Worm (Caenorhabditis elegans) whole organism, mixed stage, embryonic: ENCODE results near the gene him-17.

ENCODE experiments used
- lsy-2 ChIP-seq: fragments of 150-350 bp; optimal IDR thresholded peaks from 2 replicates; lab custom pipeline; 2014; ENCODE audit warnings: missing biosample characterization, missing genetic modification characterization
- nhr-28 ChIP-seq: fragments of 150-350 bp; optimal IDR thresholded peaks from 2 replicates; lab custom pipeline; 2014; ENCODE audit warnings: missing biosample characterization, missing genetic modification characterization
- pha-4 ChIP-seq: fragments of 150-350 bp; optimal IDR thresholded peaks from 2 replicates; lab custom pipeline; 2018; ENCODE audit warnings: missing biosample characterization, missing genetic modification reagents, missing genetic modification characterization
- tbx-8 ChIP-seq: fragments of 200-800 bp; sonication (Bioruptor generic); optimal IDR thresholded peaks from 2 replicates; lab custom pipeline; 2018; ENCODE audit warnings: mild to moderate bottlenecking, missing genetic modification characterization, moderate library complexity, missing compliant biosample characterization
- ztf-11 ChIP-seq: fragments of 150-350 bp; optimal IDR thresholded peaks from 2 replicates; lab custom pipeline; 2014; ENCODE audit warnings: missing biosample characterization, missing genetic modification characterization

DNA sequence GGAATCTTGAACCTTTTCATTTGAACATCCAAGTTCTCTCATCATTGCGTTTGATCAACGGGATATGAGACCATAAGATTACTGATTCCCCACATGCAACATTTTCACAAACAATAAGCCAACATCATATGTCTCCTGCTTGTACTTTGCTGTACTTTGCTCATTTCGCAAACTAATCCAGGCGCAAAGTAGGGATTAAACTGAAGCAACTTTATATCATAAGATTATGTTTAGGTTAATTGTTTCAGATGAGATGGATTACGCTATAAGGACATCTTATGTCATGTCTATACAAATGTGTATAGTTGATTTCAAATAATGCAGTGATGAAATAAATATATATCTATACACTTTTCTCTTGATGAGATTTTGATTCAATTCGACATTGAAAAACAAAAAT lies 53.0 kb downstream of the him-17 start:
- TF ChIP-seq lsy-2 (tag; lab: Kevin White, UChicago) (no peak), nhr-28 (no peak), pha-4 (tag; lab: Kevin White, UChicago) (no peak), ztf-11 (tag; lab: Kevin White, UChicago) (no peak), tbx-8 (GFP tag; lab: Kevin White, UChicago) (no peak)
